Fruit fly (Drosophila melanogaster) whole organism, prepupa: Measurements from ENCODE around the gene DCTN6-p27.

Source experiments
- Blimp-1 ChIP-seq: fragments of 200-800 bp; sonication (Bioruptor generic); optimal IDR thresholded peaks from 3 replicates; lab custom pipeline; 2017; ENCODE audit warnings: missing biosample characterization, missing genetic modification characterization, mild to moderate bottlenecking, moderate library complexity, missing genetic modification reagents
- CG10631 ChIP-seq: fragments of 200-800 bp; sonication (Bioruptor generic); optimal IDR thresholded peaks from 2 replicates; lab custom pipeline; 2016; ENCODE audit warnings: missing biosample characterization, missing genetic modification characterization
- CG10669 ChIP-seq: fragments of 200-800 bp; sonication (Bioruptor generic); optimal IDR thresholded peaks from 3 replicates; lab custom pipeline; 2018; ENCODE audit warnings: missing biosample characterization, mild to moderate bottlenecking, missing genetic modification characterization, moderate library complexity
- CG11294 ChIP-seq: fragments of 200-800 bp; sonication (Bioruptor generic); IDR thresholded peaks from 2 replicates; pipeline ENCODE4 v1.3.6; 2022; ENCODE audit warnings: missing biosample characterization, missing genetic modification characterization
- CG11762 ChIP-seq: fragments of 200-800 bp; sonication (Bioruptor generic); optimal IDR thresholded peaks from 3 replicates; lab custom pipeline; 2016; ENCODE audit warnings: missing biosample characterization, missing genetic modification characterization; ENCODE audit not compliant: insufficient read depth
- CG11902 ChIP-seq: fragments of 200-800 bp; sonication (Bioruptor generic); optimal IDR thresholded peaks from 3 replicates; lab custom pipeline; 2016; ENCODE audit warnings: missing biosample characterization, missing genetic modification characterization
- CG15336 ChIP-seq: fragments of 200-800 bp; sonication (Bioruptor generic); IDR thresholded peaks from 2 replicates; pipeline ENCODE4 v1.3.6; 2022; ENCODE audit warnings: missing biosample characterization, missing genetic modification characterization
- CG1621 ChIP-seq: fragments of 200-800 bp; sonication (Bioruptor generic); optimal IDR thresholded peaks from 3 replicates; lab custom pipeline; 2018; ENCODE audit warnings: missing biosample characterization, mild to moderate bottlenecking, missing genetic modification characterization
- CG16779 ChIP-seq: fragments of 200-800 bp; sonication (Bioruptor generic); optimal IDR thresholded peaks from 3 replicates; lab custom pipeline; 2017; ENCODE audit warnings: missing biosample characterization, mild to moderate bottlenecking, missing genetic modification characterization
- CG3032 ChIP-seq: fragments of 200-800 bp; optimal IDR thresholded peaks from 2 replicates; lab custom pipeline; 2019; ENCODE audit warnings: missing biosample characterization, mild to moderate bottlenecking, missing genetic modification characterization, moderate library complexity
- CG31627 ChIP-seq: fragments of 200-800 bp; sonication (Bioruptor generic); optimal IDR thresholded peaks from 3 replicates; lab custom pipeline; 2016; ENCODE audit warnings: missing biosample characterization, missing genetic modification characterization
- CG34406 ChIP-seq: fragments of 200-800 bp; sonication (Bioruptor generic); optimal IDR thresholded peaks from 3 replicates; lab custom pipeline; 2016; ENCODE audit warnings: missing biosample characterization, missing genetic modification characterization
- CG3919 ChIP-seq: fragments of 200-800 bp; sonication (Bioruptor generic); optimal IDR thresholded peaks from 3 replicates; lab custom pipeline; 2016; ENCODE audit warnings: missing biosample characterization, missing genetic modification characterization
- CG6163 ChIP-seq: fragments of 200-800 bp; sonication (Bioruptor generic); IDR thresholded peaks from 3 replicates; pipeline ENCODE4 v1.3.6; 2022; ENCODE audit warnings: missing biosample characterization, missing genetic modification characterization
- CG6792 ChIP-seq: fragments of 200-800 bp; sonication (Bioruptor generic); optimal IDR thresholded peaks from 3 replicates; lab custom pipeline; 2016; ENCODE audit warnings: missing biosample characterization, missing genetic modification characterization
- CG6808 ChIP-seq: fragments of 200-800 bp; sonication (Bioruptor generic); optimal IDR thresholded peaks from 3 replicates; lab custom pipeline; 2017; ENCODE audit warnings: missing biosample characterization, missing genetic modification characterization, mild to moderate bottlenecking, moderate library complexity, missing genetic modification reagents
- CG8119 ChIP-seq: fragments of 200-800 bp; sonication (Bioruptor generic); IDR thresholded peaks from 3 replicates; pipeline ENCODE4 v1.3.6; 2022; ENCODE audit warnings: missing biosample characterization, missing genetic modification characterization
- CG8319 ChIP-seq: fragments of 200-800 bp; sonication (Bioruptor generic); optimal IDR thresholded peaks from 3 replicates; lab custom pipeline; 2016; ENCODE audit warnings: missing biosample characterization, missing genetic modification characterization
- CG8632 ChIP-seq: fragments of 200-800 bp; sonication (Bioruptor generic); optimal IDR thresholded peaks from 3 replicates; lab custom pipeline; 2016; ENCODE audit warnings: missing biosample characterization, missing genetic modification characterization
- Eip75B ChIP-seq: fragments of 200-800 bp; sonication (Bioruptor generic); optimal IDR thresholded peaks from 3 replicates; lab custom pipeline; 2016; ENCODE audit warnings: missing biosample characterization, missing genetic modification characterization
- Eip78C ChIP-seq: fragments of 200-800 bp; sonication (Bioruptor generic); peaks from one replicate; lab custom pipeline; 2016; ENCODE audit warnings: missing biosample characterization, missing genetic modification characterization
- Eip93F ChIP-seq: fragments of 200-800 bp; sonication (Bioruptor generic); optimal IDR thresholded peaks from 2 replicates; lab custom pipeline; 2016; ENCODE audit warnings: missing biosample characterization, mild to moderate bottlenecking, missing genetic modification characterization
- Ets21C ChIP-seq: fragments of 200-800 bp; sonication (Bioruptor generic); optimal IDR thresholded peaks from 3 replicates; lab custom pipeline; 2016; ENCODE audit warnings: missing biosample characterization, missing genetic modification characterization
- Gug ChIP-seq: fragments of 200-800 bp; sonication (Bioruptor generic); IDR thresholded peaks from 2 replicates; pipeline ENCODE4 v1.3.6; 2022; ENCODE audit warnings: missing biosample characterization, missing genetic modification characterization
- Hr38 ChIP-seq: sonication (Bioruptor generic); optimal IDR thresholded peaks from 2 replicates; lab custom pipeline; 2016; ENCODE audit warnings: missing biosample characterization, missing genetic modification characterization
- Hr39 ChIP-seq: fragments of 200-800 bp; sonication (Bioruptor generic); optimal IDR thresholded peaks from 2 replicates; lab custom pipeline; 2016; ENCODE audit warnings: missing biosample characterization, missing genetic modification characterization
- Hr4 ChIP-seq: fragments of 200-800 bp; sonication (Bioruptor generic); optimal IDR thresholded peaks from 3 replicates; lab custom pipeline; 2016; ENCODE audit warnings: missing biosample characterization, missing genetic modification characterization
- Met ChIP-seq: fragments of 200-800 bp; sonication (Bioruptor generic); optimal IDR thresholded peaks from 3 replicates; lab custom pipeline; 2016; ENCODE audit warnings: missing biosample characterization, missing genetic modification characterization
- OdsH ChIP-seq: fragments of 200-800 bp; sonication (Bioruptor generic); optimal IDR thresholded peaks from 3 replicates; lab custom pipeline; 2016; ENCODE audit warnings: missing biosample characterization, missing genetic modification characterization
- Smox ChIP-seq: fragments of 200-800 bp; sonication (Bioruptor generic); optimal IDR thresholded peaks from 3 replicates; lab custom pipeline; 2016; ENCODE audit warnings: missing biosample characterization, missing genetic modification characterization
- Sox102F ChIP-seq: fragments of 200-800 bp; sonication (Bioruptor generic); optimal IDR thresholded peaks from 2 replicates; lab custom pipeline; 2016; ENCODE audit warnings: missing biosample characterization, mild to moderate bottlenecking, missing genetic modification characterization
- Sox15 ChIP-seq: fragments of 200-800 bp; sonication (Bioruptor generic); optimal IDR thresholded peaks from 3 replicates; lab custom pipeline; 2016; ENCODE audit warnings: missing biosample characterization, missing genetic modification characterization
- acj6 ChIP-seq: fragments of 200-800 bp; sonication (Bioruptor generic); optimal IDR thresholded peaks from 3 replicates; lab custom pipeline; 2016; ENCODE audit warnings: missing biosample characterization, missing genetic modification characterization
- cyc ChIP-seq: fragments of 200-800 bp; sonication (Bioruptor generic); optimal IDR thresholded peaks from 3 replicates; lab custom pipeline; 2016; ENCODE audit warnings: missing biosample characterization, missing genetic modification characterization
- dac ChIP-seq: fragments of 200-800 bp; sonication (Bioruptor generic); optimal IDR thresholded peaks from 2 replicates; lab custom pipeline; 2017; ENCODE audit warnings: missing biosample characterization, mild to moderate bottlenecking, missing genetic modification characterization
- dsx ChIP-seq: fragments of 200-800 bp; optimal IDR thresholded peaks from 3 replicates; lab custom pipeline; 2019; ENCODE audit warnings: missing biosample characterization, mild to moderate bottlenecking, missing genetic modification characterization, moderate library complexity; ENCODE audit not compliant: poor library complexity, severe bottlenecking
- eg ChIP-seq: fragments of 200-800 bp; sonication (Bioruptor generic); IDR thresholded peaks from 3 replicates; pipeline ENCODE4 v1.3.6; 2022; ENCODE audit warnings: missing biosample characterization, missing genetic modification characterization
- esn ChIP-seq: fragments of 200-800 bp; sonication (Bioruptor generic); optimal IDR thresholded peaks from 2 replicates; lab custom pipeline; 2016; ENCODE audit warnings: missing biosample characterization, mild to moderate bottlenecking, missing genetic modification characterization, moderate library complexity
- fd85E ChIP-seq: fragments of 200-800 bp; sonication (Bioruptor generic); optimal IDR thresholded peaks from 3 replicates; lab custom pipeline; 2016; ENCODE audit warnings: missing biosample characterization, missing genetic modification characterization
- fkh ChIP-seq: fragments of 200-800 bp; sonication (Bioruptor generic); optimal IDR thresholded peaks from 3 replicates; lab custom pipeline; 2017; ENCODE audit warnings: missing biosample characterization, mild to moderate bottlenecking, missing genetic modification characterization, moderate library complexity
- lz ChIP-seq: fragments of 200-800 bp; sonication (Bioruptor generic); optimal IDR thresholded peaks from 3 replicates; lab custom pipeline; 2016; ENCODE audit warnings: missing biosample characterization, missing genetic modification characterization
- net ChIP-seq: fragments of 200-800 bp; sonication (Bioruptor generic); optimal IDR thresholded peaks from 3 replicates; lab custom pipeline; 2016; ENCODE audit warnings: missing biosample characterization, missing genetic modification characterization
- pdm3 ChIP-seq: fragments of 200-800 bp; sonication (Bioruptor generic); optimal IDR thresholded peaks from 3 replicates; lab custom pipeline; 2016; ENCODE audit warnings: missing biosample characterization, missing genetic modification characterization
- salr ChIP-seq, 2 experiments: fragments of 200-800 bp; sonication (Bioruptor generic); optimal IDR thresholded peaks; 3 replicates each; lab custom pipeline; 2016 to 2018; ENCODE audit warnings: missing biosample characterization in 2 of 2, missing genetic modification characterization in 2 of 2, mild to moderate bottlenecking in 1 of 2
- spab ChIP-seq: fragments of 200-800 bp; sonication (Bioruptor generic); optimal IDR thresholded peaks from 2 replicates; lab custom pipeline; 2017; ENCODE audit warnings: missing biosample characterization, mild to moderate bottlenecking, missing genetic modification characterization, missing genetic modification reagents
- ss ChIP-seq, 2 experiments: fragments of 200-800 bp; sonication (Bioruptor generic); optimal IDR thresholded peaks; 2 replicates in 1 of 2; 3 replicates in 1 of 2; lab custom pipeline; 2017 to 2018; ENCODE audit warnings: mild to moderate bottlenecking in 2 of 2, missing biosample characterization in 2 of 2, missing genetic modification characterization in 2 of 2, moderate library complexity in 1 of 2

The DCTN6-p27 gene

dm6 chr2L:19135955-19136677 lies 4.0 kb downstream of the DCTN6-p27 start (continued):
- peak; percentile 87 for TF ChIP-seq CG10669 (GFP tag; lab: Kevin White, UChicago)
- TF ChIP-seq CG10631 (GFP tag; lab: Kevin White, UChicago): peak; percentile 85
- peak; percentile 69 for TF ChIP-seq CG11902 (GFP tag; lab: Kevin White, UChicago)
- TF ChIP-seq Gug (GFP tag; lab: Robert Waterston, UW): no peak
- peak; percentile 55 for TF ChIP-seq CG8319
- peak; percentile 87 for TF ChIP-seq lz
- peak; percentile 62 to 84 for TF ChIP-seq salr (GFP tag; optimal IDR thresholded peaks at IDR 0.05; lab: Kevin White, UChicago)
- peak; percentile 88 for TF ChIP-seq Smox (GFP tag; lab: Kevin White, UChicago)
- TF ChIP-seq Blimp-1: no peak
- no peak for TF ChIP-seq eg (GFP tag; lab: Robert Waterston, UW)
- peak; percentile 90 for TF ChIP-seq Sox102F
- TF ChIP-seq pdm3: peak; percentile 85
- peak; percentile 91 for TF ChIP-seq esn
- peak; percentile 75 for TF ChIP-seq CG6792 (GFP tag; lab: Kevin White, UChicago)
- no peak for TF ChIP-seq CG11294 (GFP tag; lab: Robert Waterston, UW)
- TF ChIP-seq CG6163 (GFP tag; lab: Robert Waterston, UW): peak; percentile 72
- TF ChIP-seq Eip93F (GFP tag; lab: Kevin White, UChicago): peak; percentile 50
- TF ChIP-seq ss (GFP tag; optimal IDR thresholded peaks at IDR 0.05; lab: Kevin White, UChicago): peak; percentile 32 to 57
- peak; percentile 91 for TF ChIP-seq Met (GFP tag; lab: Kevin White, UChicago)
- TF ChIP-seq fd85E: peak; percentile 12

- TF ChIP-seq CG10669 (GFP tag; lab: Kevin White, UChicago): peak; percentile 95
- TF ChIP-seq lz: peak; percentile 94
- TF ChIP-seq fkh (GFP tag; lab: Kevin White, UChicago): no peak
- peak; percentile 96 for TF ChIP-seq CG3032
- TF ChIP-seq dsx (GFP tag; lab: Kevin White, UChicago): peak; percentile 92
- TF ChIP-seq dac (GFP tag; lab: Kevin White, UChicago): peak; percentile 51
- peak; percentile 96 for TF ChIP-seq CG3919 (GFP tag; lab: Kevin White, UChicago)
- peak; percentile 87 for TF ChIP-seq net
- peak; percentile 95 for TF ChIP-seq CG10631 (GFP tag; lab: Kevin White, UChicago)
- TF ChIP-seq Blimp-1: peak; percentile 67
- peak; percentile 49; the same call in 2 of the 3 replicates for TF ChIP-seq eg (GFP tag; lab: Robert Waterston, UW)
- peak; percentile 96 for TF ChIP-seq spab (GFP tag; lab: Kevin White, UChicago)
- TF ChIP-seq Eip75B: peak; percentile 88
- no peak for TF ChIP-seq Hr38
- TF ChIP-seq acj6 (GFP tag; lab: Kevin White, UChicago): peak; percentile 93
- peak; percentile 93 to 95 for TF ChIP-seq ss (GFP tag; optimal IDR thresholded peaks at IDR 0.05; lab: Kevin White, UChicago)
- TF ChIP-seq CG1621 (tag; lab: Kevin White, UChicago): peak; percentile 91
- peak; percentile 88 to 90 for TF ChIP-seq salr (GFP tag; optimal IDR thresholded peaks at IDR 0.05; lab: Kevin White, UChicago)
- no peak for TF ChIP-seq CG11294 (GFP tag; lab: Robert Waterston, UW)
- peak; percentile 65 for TF ChIP-seq Gug (GFP tag; lab: Robert Waterston, UW)
- TF ChIP-seq Hr4 (GFP tag; lab: Kevin White, UChicago): peak; percentile 68
- TF ChIP-seq Sox15 (GFP tag; lab: Kevin White, UChicago): peak; percentile 85
- TF ChIP-seq CG6808 (GFP tag; lab: Kevin White, UChicago): peak; percentile 95
- TF ChIP-seq Met (GFP tag; lab: Kevin White, UChicago): peak; percentile 94
- peak; percentile 95 for TF ChIP-seq OdsH (GFP tag; lab: Kevin White, UChicago)
- peak; percentile 89 for TF ChIP-seq Ets21C (GFP tag; lab: Kevin White, UChicago)
- peak; percentile 77 for TF ChIP-seq CG15336
- peak; percentile 84 for TF ChIP-seq CG8119 (GFP tag; lab: Robert Waterston, UW)
- peak; percentile 93 for TF ChIP-seq Hr39
- peak; percentile 78 for TF ChIP-seq CG16779 (tag; lab: Kevin White, UChicago)
- peak; percentile 90 for TF ChIP-seq CG11762
- peak; percentile 93 for TF ChIP-seq CG31627 (GFP tag; lab: Kevin White, UChicago)
- peak; percentile 93 for TF ChIP-seq cyc (GFP tag; lab: Kevin White, UChicago)
- TF ChIP-seq CG6792 (GFP tag; lab: Kevin White, UChicago): peak; percentile 93
- TF ChIP-seq pdm3: peak; percentile 91
- TF ChIP-seq CG34406 (GFP tag; lab: Kevin White, UChicago): peak; percentile 92
- TF ChIP-seq CG8319: peak; percentile 91
- peak; percentile 91 for TF ChIP-seq Sox102F
- TF ChIP-seq Eip78C (GFP tag; lab: Kevin White, UChicago): peak; percentile 99
- TF ChIP-seq Eip93F (GFP tag; lab: Kevin White, UChicago): peak; percentile 44
- peak; percentile 90 for TF ChIP-seq CG8632
Observed at dm6 chr2L:19136735-19137134, 4.6 kb downstream of the DCTN6-p27 start.
